Fruit fly (Drosophila melanogaster) whole organism, embryonic: ENCODE data around the gene Kaz-m1.

ENCODE experiments used
- Atf6 ChIP-seq: fragments of 200-800 bp; sonication (Bioruptor generic); IDR thresholded peaks from 2 replicates; pipeline ENCODE4 v1.3.6; 2022; ENCODE audit warnings: missing biosample characterization, missing genetic modification characterization
- Blimp-1 ChIP-seq: fragments of 200-800 bp; sonication (Bioruptor generic); optimal IDR thresholded peaks from 3 replicates; lab custom pipeline; 2018; ENCODE audit warnings: missing biosample characterization, missing genetic modification characterization, mild to moderate bottlenecking, moderate library complexity, missing genetic modification reagents
- C15 ChIP-seq: fragments of 200-800 bp; sonication (Bioruptor generic); IDR thresholded peaks from 3 replicates; pipeline ENCODE4 v1.3.6; 2022; ENCODE audit warnings: missing biosample characterization, missing genetic modification characterization
- CG10543 ChIP-seq: fragments of 200-800 bp; sonication (Bioruptor generic); optimal IDR thresholded peaks from 3 replicates; lab custom pipeline; 2017; ENCODE audit warnings: missing biosample characterization, mild to moderate bottlenecking, missing genetic modification characterization, moderate library complexity
- CG11504 ChIP-seq: fragments of 200-800 bp; sonication (Bioruptor generic); optimal IDR thresholded peaks from 3 replicates; lab custom pipeline; 2019; ENCODE audit warnings: missing biosample characterization, mild to moderate bottlenecking, missing genetic modification characterization, moderate library complexity
- CG12071 ChIP-seq: fragments of 200-800 bp; sonication (Bioruptor generic); optimal IDR thresholded peaks from 3 replicates; lab custom pipeline; 2018; ENCODE audit warnings: missing biosample characterization, mild to moderate bottlenecking, missing genetic modification characterization
- CG12299 ChIP-seq: fragments of 200-800 bp; sonication (Bioruptor generic); optimal IDR thresholded peaks from 2 replicates; lab custom pipeline; 2018; ENCODE audit warnings: missing biosample characterization, mild to moderate bottlenecking, missing genetic modification characterization
- CG12769 ChIP-seq: fragments of 200-800 bp; sonication (Bioruptor generic); optimal IDR thresholded peaks from 2 replicates; lab custom pipeline; 2019; ENCODE audit warnings: missing biosample characterization, mild to moderate bottlenecking, missing genetic modification characterization, moderate library complexity
- CG14860 ChIP-seq: fragments of 200-800 bp; sonication (Bioruptor generic); IDR thresholded peaks from 3 replicates; pipeline ENCODE4 v1.3.6; 2022; ENCODE audit warnings: missing biosample characterization, missing genetic modification characterization; ENCODE audit not compliant: partially characterized antibody
- CG15011 ChIP-seq: fragments of 200-800 bp; sonication (Bioruptor generic); optimal IDR thresholded peaks from 3 replicates; lab custom pipeline; 2018; ENCODE audit warnings: missing biosample characterization, mild to moderate bottlenecking, missing genetic modification characterization
- CG15269 ChIP-seq: fragments of 200-800 bp; sonication (Bioruptor generic); optimal IDR thresholded peaks from 2 replicates; lab custom pipeline; 2018; ENCODE audit warnings: missing biosample characterization, mild to moderate bottlenecking, missing genetic modification characterization, moderate library complexity
- CG16813 ChIP-seq: fragments of 200-800 bp; sonication (Bioruptor generic); IDR thresholded peaks from 3 replicates; pipeline ENCODE4 v1.3.6; 2022; ENCODE audit warnings: missing biosample characterization, missing genetic modification characterization; ENCODE audit not compliant: partially characterized antibody
- CG2120 ChIP-seq: fragments of 200-800 bp; sonication (Bioruptor generic); optimal IDR thresholded peaks from 3 replicates; lab custom pipeline; 2016; ENCODE audit warnings: missing biosample characterization, missing genetic modification characterization
- CG3065 ChIP-seq: fragments of 200-800 bp; sonication (Bioruptor generic); optimal IDR thresholded peaks from 2 replicates; lab custom pipeline; 2016; ENCODE audit warnings: missing biosample characterization, missing genetic modification characterization
- CG6765 ChIP-seq: fragments of 200-800 bp; sonication (Bioruptor generic); optimal IDR thresholded peaks from 3 replicates; lab custom pipeline; 2017; ENCODE audit warnings: missing biosample characterization, mild to moderate bottlenecking, missing genetic modification characterization
- CG7556 ChIP-seq: fragments of 200-800 bp; sonication (Bioruptor generic); optimal IDR thresholded peaks from 2 replicates; lab custom pipeline; 2017; ENCODE audit warnings: missing biosample characterization, mild to moderate bottlenecking, missing genetic modification characterization
- CG7786 ChIP-seq: fragments of 200-800 bp; sonication (Bioruptor generic); optimal IDR thresholded peaks from 2 replicates; lab custom pipeline; 2016; ENCODE audit warnings: missing biosample characterization, missing genetic modification characterization
- CG7928 ChIP-seq: fragments of 200-800 bp; sonication (Bioruptor generic); optimal IDR thresholded peaks from 2 replicates; lab custom pipeline; 2017; ENCODE audit warnings: missing biosample characterization, mild to moderate bottlenecking, missing genetic modification characterization
- Dip2 ChIP-seq: fragments of 200-800 bp; sonication (Bioruptor generic); IDR thresholded peaks from 2 replicates; pipeline ENCODE4 v1.3.6; 2022; ENCODE audit warnings: missing biosample characterization, missing genetic modification characterization
- E2f2 ChIP-seq: fragments of 200-800 bp; sonication (Bioruptor generic); IDR thresholded peaks from 2 replicates; pipeline ENCODE4 v1.3.6; 2022; ENCODE audit warnings: missing biosample characterization, missing genetic modification characterization
- Fer1 ChIP-seq: fragments of 200-800 bp; sonication (Bioruptor generic); optimal IDR thresholded peaks from 2 replicates; lab custom pipeline; 2017; ENCODE audit warnings: missing biosample characterization, mild to moderate bottlenecking, missing genetic modification characterization
- Fer2 ChIP-seq: fragments of 200-800 bp; sonication (Bioruptor generic); optimal IDR thresholded peaks from 2 replicates; lab custom pipeline; 2018; ENCODE audit warnings: missing biosample characterization, mild to moderate bottlenecking, missing genetic modification characterization, moderate library complexity
- HHEX ChIP-seq: fragments of 200-800 bp; sonication (Bioruptor generic); optimal IDR thresholded peaks from 3 replicates; lab custom pipeline; 2017; ENCODE audit warnings: missing biosample characterization, mild to moderate bottlenecking, missing genetic modification characterization, missing genetic modification reagents
- HLHmδ ChIP-seq: fragments of 200-800 bp; sonication (Bioruptor generic); optimal IDR thresholded peaks from 2 replicates; lab custom pipeline; 2018; ENCODE audit warnings: missing biosample characterization, mild to moderate bottlenecking, missing genetic modification characterization, moderate library complexity
- HmgD ChIP-seq: fragments of 200-800 bp; sonication (Bioruptor generic); optimal IDR thresholded peaks from 3 replicates; lab custom pipeline; 2016; ENCODE audit warnings: missing biosample characterization, missing genetic modification characterization
- Nf-YA ChIP-seq: fragments of 200-800 bp; sonication (Bioruptor generic); IDR thresholded peaks from 2 replicates; pipeline ENCODE4 v1.3.6; 2022; ENCODE audit warnings: missing biosample characterization, missing genetic modification characterization
- Sin3A ChIP-seq: fragments of >200 bp; optimal IDR thresholded peaks from 2 replicates; lab custom pipeline; 2018
- ap ChIP-seq: fragments of 200-800 bp; sonication (Bioruptor generic); IDR thresholded peaks from 2 replicates; pipeline ENCODE4 v1.3.6; 2022; ENCODE audit warnings: missing biosample characterization, missing genetic modification characterization
- bab2 ChIP-seq: fragments of 200-800 bp; sonication (Bioruptor generic); optimal IDR thresholded peaks from 2 replicates; lab custom pipeline; 2016; ENCODE audit warnings: missing biosample characterization, missing genetic modification characterization
- bbx ChIP-seq: fragments of 200-800 bp; sonication (Bioruptor generic); IDR thresholded peaks from 2 replicates; pipeline ENCODE4 v1.3.6; 2022; ENCODE audit warnings: missing biosample characterization, missing genetic modification characterization; ENCODE audit not compliant: partially characterized antibody
- bigmax ChIP-seq: fragments of 200-800 bp; sonication (Bioruptor generic); optimal IDR thresholded peaks from 2 replicates; lab custom pipeline; 2018; ENCODE audit warnings: missing biosample characterization, mild to moderate bottlenecking, missing genetic modification characterization
- chn ChIP-seq: fragments of 200-800 bp; sonication (Bioruptor generic); optimal IDR thresholded peaks from 2 replicates; lab custom pipeline; 2016; ENCODE audit warnings: missing biosample characterization, missing genetic modification characterization
- ftz-f1 ChIP-seq: fragments of 200-800 bp; sonication (Bioruptor generic); optimal IDR thresholded peaks from 2 replicates; lab custom pipeline; 2016; ENCODE audit warnings: missing biosample characterization, missing genetic modification characterization
- gcm ChIP-seq: fragments of 200-800 bp; sonication (Bioruptor generic); optimal IDR thresholded peaks from 2 replicates; lab custom pipeline; 2019; ENCODE audit warnings: missing biosample characterization, mild to moderate bottlenecking, missing genetic modification characterization, moderate library complexity
- gem ChIP-seq: fragments of 200-800 bp; sonication (Bioruptor generic); optimal IDR thresholded peaks from 2 replicates; lab custom pipeline; 2019; ENCODE audit warnings: missing biosample characterization, mild to moderate bottlenecking, missing genetic modification characterization, moderate library complexity
- grn ChIP-seq: fragments of 200-800 bp; sonication (Bioruptor generic); optimal IDR thresholded peaks from 3 replicates; lab custom pipeline; 2017; ENCODE audit warnings: missing biosample characterization, missing genetic modification characterization
- gsb ChIP-seq: fragments of 200-800 bp; sonication (Bioruptor generic); IDR thresholded peaks from 2 replicates; pipeline ENCODE4 v1.3.6; 2022; ENCODE audit warnings: missing biosample characterization, missing genetic modification characterization
- h ChIP-seq: fragments of >200 bp; optimal IDR thresholded peaks from 2 replicates; lab custom pipeline; 2017
- lmd ChIP-seq: fragments of 200-800 bp; sonication (Bioruptor generic); IDR thresholded peaks from 2 replicates; pipeline ENCODE4 v1.3.6; 2022; ENCODE audit warnings: missing biosample characterization, missing genetic modification characterization
- mam ChIP-seq: fragments of 200-800 bp; sonication (Bioruptor generic); optimal IDR thresholded peaks from 3 replicates; lab custom pipeline; 2016; ENCODE audit warnings: missing biosample characterization, missing genetic modification characterization
- mirr ChIP-seq: fragments of 200-800 bp; sonication (Bioruptor generic); optimal IDR thresholded peaks from 3 replicates; lab custom pipeline; 2018; ENCODE audit warnings: missing biosample characterization, mild to moderate bottlenecking, missing genetic modification characterization
- pfk ChIP-seq: fragments of 200-800 bp; sonication (Bioruptor generic); optimal IDR thresholded peaks from 2 replicates; lab custom pipeline; 2018; ENCODE audit warnings: missing biosample characterization, mild to moderate bottlenecking, missing genetic modification characterization, moderate library complexity
- ro ChIP-seq: fragments of 200-800 bp; sonication (Bioruptor generic); IDR thresholded peaks from 2 replicates; pipeline ENCODE4 v1.3.6; 2022; ENCODE audit warnings: missing biosample characterization, missing genetic modification characterization
- sima ChIP-seq: fragments of 200-800 bp; sonication (Bioruptor generic); optimal IDR thresholded peaks from 2 replicates; lab custom pipeline; 2016; ENCODE audit warnings: missing biosample characterization, missing genetic modification characterization
- ssp ChIP-seq: fragments of 200-800 bp; sonication (Bioruptor generic); IDR thresholded peaks from 2 replicates; pipeline ENCODE4 v1.3.6; 2022; ENCODE audit warnings: missing biosample characterization, missing genetic modification characterization
- stwl ChIP-seq: fragments of 200-800 bp; sonication (Bioruptor generic); optimal IDR thresholded peaks from 3 replicates; lab custom pipeline; 2018; ENCODE audit warnings: missing biosample characterization, mild to moderate bottlenecking, missing genetic modification characterization, moderate library complexity
- trh ChIP-seq: fragments of 200-800 bp; sonication (Bioruptor generic); optimal IDR thresholded peaks from 2 replicates; lab custom pipeline; 2016; ENCODE audit warnings: missing biosample characterization, missing genetic modification characterization
- usp ChIP-seq: fragments of >200 bp; optimal IDR thresholded peaks from 2 replicates; lab custom pipeline; 2017; ENCODE audit warnings: missing biosample characterization, missing genetic modification characterization
- vvl ChIP-seq: fragments of 200-800 bp; sonication (Bioruptor generic); IDR thresholded peaks from 2 replicates; pipeline ENCODE4 v1.3.6; 2022; ENCODE audit warnings: missing biosample characterization, missing genetic modification characterization

Gene Kaz-m1

dm6 chr3R:26036153-26037144 is 21.9 kb downstream of the Kaz-m1 start (continued):
- TF ChIP-seq HmgD (GFP tag; lab: Kevin White, UChicago) (no peak), vvl (GFP tag; lab: Robert Waterston, UW) (peak; percentile 71), pfk (GFP tag; lab: Kevin White, UChicago) (no peak), h (lab: Kevin White, UChicago) (no peak), HHEX (GFP tag; lab: Kevin White, UChicago) (peak; percentile 77), E2f2 (GFP tag; lab: Robert Waterston, UW) (peak; percentile 44; the same call in 1 of the 2 replicates), sima (GFP tag; lab: Kevin White, UChicago) (no peak), bab2 (GFP tag; lab: Kevin White, UChicago) (peak; percentile 77), ap (GFP tag; lab: Robert Waterston, UW) (peak; percentile 71), CG14860 (GFP tag; lab: Robert Waterston, UW) (0 out of 3 replicates have a peak, but pooled peaks have one; percentile 33), Fer2 (tag; lab: Kevin White, UChicago) (peak; percentile 45), CG12769 (tag; lab: Kevin White, UChicago) (peak; percentile 37), CG12299 (tag; lab: Kevin White, UChicago) (peak; percentile 80), CG2120 (no peak), CG11504 (tag; lab: Kevin White, UChicago) (peak; percentile 91), mirr (GFP tag; lab: Kevin White, UChicago) (no peak), CG6765 (GFP tag; lab: Kevin White, UChicago) (no peak), gsb (GFP tag; lab: Robert Waterston, UW) (no peak), Sin3A (no peak), Dip2 (GFP tag; lab: Robert Waterston, UW) (no peak), ssp (GFP tag; lab: Robert Waterston, UW) (peak; percentile 50; the same call in 1 of the 2 replicates), CG3065 (GFP tag; lab: Kevin White, UChicago) (peak; percentile 57), Nf-YA (GFP tag; lab: Robert Waterston, UW) (no peak), Fer1 (GFP tag; lab: Kevin White, UChicago) (peak; percentile 57), stwl (tag; lab: Kevin White, UChicago) (no peak), gcm (peak; percentile 97), CG15011 (peak; percentile 78), lmd (GFP tag; lab: Robert Waterston, UW) (no peak; the same call in 1 of the 2 replicates), Atf6 (no peak), ro (GFP tag; lab: Robert Waterston, UW) (peak; percentile 27; the same call in 1 of the 2 replicates), CG7556 (GFP tag; lab: Kevin White, UChicago) (peak; percentile 97), CG10543 (GFP tag; lab: Kevin White, UChicago) (peak; percentile 62), C15 (no peak), gem (tag; lab: Kevin White, UChicago) (peak; percentile 96), Blimp-1 (GFP tag; lab: Kevin White, UChicago) (peak; percentile 94), trh (GFP tag; lab: Kevin White, UChicago) (peak; percentile 47), usp (no peak), ftz-f1 (GFP tag; lab: Kevin White, UChicago) (no peak), chn (peak; percentile 78), HLHmδ (GFP tag; lab: Kevin White, UChicago) (peak; percentile 99), CG15269 (tag; lab: Kevin White, UChicago) (peak; percentile 67), CG7928 (GFP tag; lab: Kevin White, UChicago) (no peak), grn (GFP tag; lab: Kevin White, UChicago) (peak; percentile 45), bbx (0 out of 2 replicates have a peak, but pooled peaks have one; percentile 40), bigmax (GFP tag; lab: Kevin White, UChicago) (no peak), CG16813 (GFP tag; lab: Robert Waterston, UW) (0 out of 3 replicates have a peak, but pooled peaks have one; percentile 7), CG12071 (GFP tag; lab: Kevin White, UChicago) (peak; percentile 56), CG7786 (peak; percentile 7), mam (peak; percentile 30)
